Worm (Caenorhabditis elegans) whole organism, L1 larva: Measurements from ENCODE around the gene K11D12.6.

Source experiments
- C16A3.4 ChIP-seq: fragments of 150-350 bp; optimal IDR thresholded peaks from 2 replicates; lab custom pipeline; 2014; ENCODE audit warnings: missing biosample characterization, missing genetic modification characterization
- C34B4.2 ChIP-seq: sonication (generic microtip); optimal IDR thresholded peaks from 2 replicates; lab custom pipeline; 2017; ENCODE audit warnings: mild to moderate bottlenecking, missing genetic modification characterization, missing compliant biosample characterization
- aly-2 ChIP-seq: fragments of 150-350 bp; optimal IDR thresholded peaks from 2 replicates; lab custom pipeline; 2014; ENCODE audit warnings: missing biosample characterization, missing genetic modification characterization
- ama-1 ChIP-seq: fragments of 150-350 bp; optimal IDR thresholded peaks from 2 replicates; lab custom pipeline; 2014
- blmp-1 ChIP-seq: fragments of 150-350 bp; optimal IDR thresholded peaks from 2 replicates; lab custom pipeline; 2014; ENCODE audit warnings: missing biosample characterization, missing genetic modification characterization
- ceh-63 ChIP-seq: fragments of 200-800 bp; sonication (Bioruptor generic); optimal IDR thresholded peaks from 2 replicates; lab custom pipeline; 2018; ENCODE audit warnings: mild to moderate bottlenecking, missing genetic modification characterization, missing compliant biosample characterization
- ceh-82 ChIP-seq, 3 experiments: fragments of 150-350 bp in 1 of 3; sonication (generic microtip) in 2 of 3; optimal IDR thresholded peaks; 2 replicates each; lab custom pipeline; 2014 to 2017; ENCODE audit warnings: missing biosample characterization in 3 of 3, missing genetic modification characterization in 3 of 3
- dpl-1 ChIP-seq, 3 experiments: fragments of 150-350 bp in 2 of 3; sonication (generic microtip) in 1 of 3; optimal IDR thresholded peaks; 2 replicates each; lab custom pipeline; 2014 to 2017; ENCODE audit warnings: missing biosample characterization in 3 of 3, missing genetic modification characterization in 3 of 3, missing genetic modification reagents in 3 of 3
- dsc-1 ChIP-seq: sonication (generic microtip); optimal IDR thresholded peaks from 2 replicates; lab custom pipeline; 2016; ENCODE audit warnings: mild to moderate bottlenecking, missing genetic modification characterization, missing compliant biosample characterization
- efl-3 ChIP-seq: fragments of 200-800 bp; sonication (Bioruptor generic); optimal IDR thresholded peaks from 2 replicates; lab custom pipeline; 2018; ENCODE audit warnings: mild to moderate bottlenecking, missing genetic modification characterization, missing compliant biosample characterization
- elt-2 ChIP-seq: sonication (generic microtip); optimal IDR thresholded peaks from 2 replicates; lab custom pipeline; 2016; ENCODE audit warnings: missing genetic modification characterization, mild to moderate bottlenecking, inconsistent platforms, missing compliant biosample characterization, missing genetic modification reagents
- fkh-10 ChIP-seq: sonication (generic microtip); optimal IDR thresholded peaks from 2 replicates; lab custom pipeline; 2017; ENCODE audit warnings: missing biosample characterization, missing genetic modification reagents, missing genetic modification characterization
- fkh-8 ChIP-seq: sonication (generic microtip); optimal IDR thresholded peaks from 2 replicates; lab custom pipeline; 2016; ENCODE audit warnings: mild to moderate bottlenecking, missing genetic modification characterization, missing compliant biosample characterization
- hlh-17 ChIP-seq: fragments of 200-800 bp; sonication (Bioruptor generic); optimal IDR thresholded peaks from 2 replicates; lab custom pipeline; 2018; ENCODE audit warnings: missing genetic modification characterization, mild to moderate bottlenecking, missing compliant biosample characterization, moderate library complexity, borderline replicate concordance
- irx-1 ChIP-seq: sonication (generic microtip); optimal IDR thresholded peaks from 2 replicates; lab custom pipeline; 2016; ENCODE audit warnings: missing genetic modification characterization, missing compliant biosample characterization
- isw-1 ChIP-seq: fragments of 200-800 bp; sonication (Bioruptor generic); IDR thresholded peaks from 2 replicates; pipeline ENCODE4 v1.3.6; 2022; ENCODE audit warnings: missing genetic modification characterization, missing compliant biosample characterization
- jun-1 ChIP-seq: fragments of 150-350 bp; optimal IDR thresholded peaks from 2 replicates; lab custom pipeline; 2014; ENCODE audit warnings: missing biosample characterization, missing genetic modification reagents, missing genetic modification characterization
- lin-35 ChIP-seq, 2 experiments: fragments of 150-350 bp; optimal IDR thresholded peaks; 2 replicates each; lab custom pipeline; 2014; ENCODE audit warnings: missing biosample characterization in 2 of 2, missing genetic modification characterization in 2 of 2, missing genetic modification reagents in 2 of 2
- mdl-1 ChIP-seq, 2 experiments: fragments of 150-350 bp; optimal IDR thresholded peaks; 2 replicates each; lab custom pipeline; 2014 to 2017; ENCODE audit warnings: missing biosample characterization in 2 of 2, missing genetic modification characterization in 2 of 2, inconsistent platforms in 1 of 2
- mef-2 ChIP-seq: fragments of 150-350 bp; optimal IDR thresholded peaks from 2 replicates; lab custom pipeline; 2014; ENCODE audit warnings: missing biosample characterization, missing genetic modification characterization
- nhr-20 ChIP-seq: sonication (generic microtip); optimal IDR thresholded peaks from 2 replicates; lab custom pipeline; 2016; ENCODE audit warnings: mild to moderate bottlenecking, missing genetic modification characterization, missing compliant biosample characterization
- nhr-237 ChIP-seq: fragments of 150-350 bp; optimal IDR thresholded peaks from 2 replicates; lab custom pipeline; 2014; ENCODE audit warnings: missing biosample characterization, missing genetic modification characterization
- nhr-71 ChIP-seq: sonication (generic microtip); optimal IDR thresholded peaks from 2 replicates; lab custom pipeline; 2016; ENCODE audit warnings: mild to moderate bottlenecking, missing genetic modification characterization, moderate library complexity, missing compliant biosample characterization
- nhr-76 ChIP-seq: sonication (generic microtip); optimal IDR thresholded peaks from 2 replicates; lab custom pipeline; 2017; ENCODE audit warnings: missing biosample characterization, missing genetic modification characterization
- nhr-84 ChIP-seq: sonication (generic microtip); optimal IDR thresholded peaks from 2 replicates; lab custom pipeline; 2017; ENCODE audit warnings: missing biosample characterization, missing genetic modification characterization
- nhr-85 ChIP-seq: sonication (generic microtip); peaks from one replicate; lab custom pipeline; 2016; ENCODE audit warnings: missing genetic modification characterization, inconsistent platforms, missing compliant biosample characterization
- nhr-90 ChIP-seq: sonication (generic microtip); optimal IDR thresholded peaks from 2 replicates; lab custom pipeline; 2016; ENCODE audit warnings: mild to moderate bottlenecking, missing genetic modification characterization, missing compliant biosample characterization; ENCODE audit not compliant: poor library complexity
- pax-3 ChIP-seq: fragments of 200-800 bp; sonication (Bioruptor generic); optimal IDR thresholded peaks from 2 replicates; lab custom pipeline; 2018; ENCODE audit warnings: mild to moderate bottlenecking, missing genetic modification characterization, moderate library complexity, missing compliant biosample characterization
- snpc-4 ChIP-seq: fragments of 150-350 bp; optimal IDR thresholded peaks from 2 replicates; lab custom pipeline; 2014; ENCODE audit warnings: missing biosample characterization, missing genetic modification characterization
- snu-23 ChIP-seq: sonication (generic microtip); optimal IDR thresholded peaks from 2 replicates; lab custom pipeline; 2016; ENCODE audit warnings: missing genetic modification characterization, missing compliant biosample characterization
- sox-4 ChIP-seq: sonication (generic microtip); optimal IDR thresholded peaks from 2 replicates; lab custom pipeline; 2016; ENCODE audit warnings: missing genetic modification characterization, missing compliant biosample characterization
- tbx-2 ChIP-seq: sonication (generic microtip); optimal IDR thresholded peaks from 2 replicates; lab custom pipeline; 2016; ENCODE audit warnings: missing genetic modification characterization, missing compliant biosample characterization
- tlp-1 ChIP-seq: fragments of 150-350 bp; optimal IDR thresholded peaks from 2 replicates; lab custom pipeline; 2014; ENCODE audit warnings: missing biosample characterization, missing genetic modification characterization
- unc-98 ChIP-seq: fragments of 200-800 bp; sonication (Bioruptor generic); IDR thresholded peaks from 2 replicates; pipeline ENCODE4 v1.3.6; 2022; ENCODE audit warnings: missing genetic modification characterization, missing compliant biosample characterization
- zip-4 ChIP-seq: fragments of 200-800 bp; sonication (Bioruptor generic); optimal IDR thresholded peaks from 2 replicates; lab custom pipeline; 2018; ENCODE audit warnings: mild to moderate bottlenecking, missing genetic modification characterization, moderate library complexity, missing compliant biosample characterization

K11D12.6 gene

ce11 chrV:5018067-5018466, 16.9 kb downstream of the K11D12.6 start:
- no peak for TF ChIP-seq aly-2
- peak; percentile 3 for TF ChIP-seq nhr-71
- TF ChIP-seq nhr-20 = peak; percentile 10
- no peak for TF ChIP-seq dpl-1 (GFP tag; optimal IDR thresholded peaks at IDR 0.05; lab: Kevin White, UChicago)
- TF ChIP-seq nhr-237 (tag; lab: Kevin White, UChicago) = no peak
- peak; percentile 35 for TF ChIP-seq nhr-90 (tag; lab: Kevin White, UChicago)
- no peak for TF ChIP-seq mdl-1 (tag; optimal IDR thresholded peaks at IDR 0.05; lab: Kevin White, UChicago)
- peak; percentile 20 for TF ChIP-seq jun-1 (tag; lab: Kevin White, UChicago)
- peak; percentile 92 for TF ChIP-seq elt-2 (tag; lab: Kevin White, UChicago)
- no peak for TF ChIP-seq nhr-84 (tag; lab: Kevin White, UChicago)
- peak in 1 of 2 experiments; percentile 13 for TF ChIP-seq lin-35 (GFP tag; optimal IDR thresholded peaks at IDR 0.05; lab: Kevin White, UChicago)
- no peak for TF ChIP-seq unc-98 (GFP tag; lab: Robert Waterston, UW)
- TF ChIP-seq ceh-82 (tag; optimal IDR thresholded peaks at IDR 0.05; lab: Kevin White, UChicago) = no peak
- TF ChIP-seq fkh-8 (tag; lab: Kevin White, UChicago) = no peak
- peak; percentile 66 for TF ChIP-seq tlp-1 (tag; lab: Kevin White, UChicago)

ce11 chrV:5016728-5017127, 18.2 kb downstream of the K11D12.6 start:
- TF ChIP-seq efl-3 (GFP tag; lab: Kevin White, UChicago) (no peak), snu-23 (GFP tag; lab: Kevin White, UChicago) (no peak), nhr-20 (no peak), nhr-71 (peak; percentile 61), ceh-82 (tag; optimal IDR thresholded peaks at IDR 0.05; lab: Kevin White, UChicago) (no peak), dsc-1 (tag; lab: Kevin White, UChicago) (no peak), nhr-76 (tag; lab: Kevin White, UChicago) (no peak), nhr-85 (tag; lab: Kevin White, UChicago) (no peak), irx-1 (no peak), hlh-17 (no peak), isw-1 (GFP tag; lab: Robert Waterston, UW) (no peak), tbx-2 (tag; lab: Kevin White, UChicago) (no peak), blmp-1 (tag; lab: Kevin White, UChicago) (no peak), aly-2 (no peak), jun-1 (tag; lab: Kevin White, UChicago) (no peak), sox-4 (tag; lab: Kevin White, UChicago) (no peak), fkh-8 (tag; lab: Kevin White, UChicago) (peak; percentile 77), nhr-237 (tag; lab: Kevin White, UChicago) (peak; percentile 45), ceh-63 (GFP tag; lab: Kevin White, UChicago) (no peak)

ce11 chrV:5012193-5012853, 22.6 kb downstream of the K11D12.6 start, which contains the start of gene srr-6:
srr-6 (plus strand) TSS chrV:5012803.
- no peak for TF ChIP-seq pax-3 (tag; lab: Kevin White, UChicago)
- TF ChIP-seq elt-2 (tag; lab: Kevin White, UChicago) = peak; percentile 47

- TF ChIP-seq ama-1 (lab: Kevin White, UChicago) (no peak), fkh-10 (no peak), snpc-4 (tag; lab: Kevin White, UChicago) (no peak), ceh-82 (tag; optimal IDR thresholded peaks at IDR 0.05; lab: Kevin White, UChicago) (no peak), C34B4.2 (tag; lab: Kevin White, UChicago) (no peak), tlp-1 (tag; lab: Kevin White, UChicago) (no peak)
Measured at ce11 chrV:5001386-5001785, 33.6 kb downstream of the K11D12.6 start, which contains the start of gene srr-8. srr-8 (plus strand) TSS chrV:5001686.

- no peak for TF ChIP-seq C16A3.4 (tag; lab: Kevin White, UChicago)
- TF ChIP-seq elt-2 (tag; lab: Kevin White, UChicago) = peak; percentile 48
- TF ChIP-seq ceh-82 (tag; optimal IDR thresholded peaks at IDR 0.05; lab: Kevin White, UChicago) = no peak
- TF ChIP-seq zip-4 (GFP tag; lab: Kevin White, UChicago) = no peak
- no peak for TF ChIP-seq pax-3 (tag; lab: Kevin White, UChicago)
- no peak for TF ChIP-seq mef-2 (tag; lab: Kevin White, UChicago)
Measured at ce11 chrV:5000406-5000805, 34.6 kb downstream of the K11D12.6 start, which contains the start of gene ugt-7. ugt-7 (minus strand) TSS chrV:5000566.
